Worm (Caenorhabditis elegans) whole organism, young adult: Measurements from ENCODE around the gene Y7A5A.10.

Experiments
- D2030.7 ChIP-seq: fragments of 200-800 bp; sonication (Bioruptor generic); IDR thresholded peaks from 2 replicates; pipeline ENCODE4 v1.3.6; 2022; ENCODE audit warnings: missing genetic modification reagents, missing genetic modification characterization, missing compliant biosample characterization
- F22D6.2 ChIP-seq: sonication (generic microtip); optimal IDR thresholded peaks from 2 replicates; lab custom pipeline; 2016; ENCODE audit warnings: mild to moderate bottlenecking, missing genetic modification characterization, missing compliant biosample characterization
- F33H1.4 ChIP-seq: fragments of 200-800 bp; sonication (Bioruptor generic); IDR thresholded peaks from 2 replicates; pipeline ENCODE4 v1.3.6; 2022; ENCODE audit warnings: missing genetic modification reagents, missing genetic modification characterization, missing compliant biosample characterization
- F39B2.1 ChIP-seq: fragments of 200-800 bp; sonication (Bioruptor generic); IDR thresholded peaks from 2 replicates; pipeline ENCODE4 v1.3.6; 2022; ENCODE audit warnings: missing genetic modification reagents, missing genetic modification characterization, missing compliant biosample characterization
- F49E8.2 ChIP-seq: sonication (generic microtip); optimal IDR thresholded peaks from 3 replicates; lab custom pipeline; 2017; ENCODE audit warnings: missing genetic modification characterization, mild to moderate bottlenecking, missing compliant biosample characterization, antibody characterized with exemption, moderate library complexity; ENCODE audit not compliant: insufficient read depth
- F55B11.4 ChIP-seq: sonication (generic microtip); optimal IDR thresholded peaks from 2 replicates; lab custom pipeline; 2016; ENCODE audit warnings: missing compliant biosample characterization, missing genetic modification characterization, borderline replicate concordance; ENCODE audit not compliant: insufficient read depth
- T26A5.8 ChIP-seq: sonication (generic microtip); optimal IDR thresholded peaks from 2 replicates; lab custom pipeline; 2016; ENCODE audit warnings: missing genetic modification characterization, missing compliant biosample characterization
- Y53G8AR.9 ChIP-seq: fragments of 200-800 bp; sonication (Bioruptor generic); conservative IDR thresholded peaks from 2 replicates; pipeline ENCODE4 v1.3.6; 2022; ENCODE audit warnings: missing genetic modification reagents, missing genetic modification characterization, missing compliant biosample characterization
- Y56A3A.18 ChIP-seq: fragments of 200-800 bp; sonication (Bioruptor generic); IDR thresholded peaks from 2 replicates; pipeline ENCODE4 v1.3.6; 2022; ENCODE audit warnings: missing genetic modification reagents, missing genetic modification characterization, missing compliant biosample characterization
- ZK185.1 ChIP-seq: sonication (generic microtip); optimal IDR thresholded peaks from 2 replicates; lab custom pipeline; 2016; ENCODE audit warnings: mild to moderate bottlenecking, missing genetic modification characterization, missing compliant biosample characterization; ENCODE audit not compliant: poor library complexity, severe bottlenecking
- aptf-2 ChIP-seq: fragments of 200-800 bp; sonication (Bioruptor generic); conservative IDR thresholded peaks from 2 replicates; pipeline ENCODE4 v1.3.6; 2022; ENCODE audit warnings: missing genetic modification reagents, missing genetic modification characterization, missing compliant biosample characterization
- athp-1 ChIP-seq: sonication (generic microtip); optimal IDR thresholded peaks from 2 replicates; lab custom pipeline; 2017; ENCODE audit warnings: mild to moderate bottlenecking, missing genetic modification characterization, missing compliant biosample characterization
- bed-1 ChIP-seq: fragments of 200-800 bp; sonication (Bioruptor generic); IDR thresholded peaks from 2 replicates; pipeline ENCODE4 v1.3.6; 2022; ENCODE audit warnings: missing genetic modification reagents, missing genetic modification characterization, missing compliant biosample characterization
- bed-2 ChIP-seq: fragments of 200-800 bp; sonication (Bioruptor generic); IDR thresholded peaks from 2 replicates; pipeline ENCODE4 v1.3.6; 2022; ENCODE audit warnings: missing genetic modification reagents, missing genetic modification characterization, missing compliant biosample characterization
- cebp-1 ChIP-seq, 2 experiments: fragments of 200-800 bp in 1 of 2; sonication (Bioruptor generic) in 1 of 2; sonication (generic microtip) in 1 of 2; IDR thresholded peaks in 1 of 2; optimal IDR thresholded peaks in 1 of 2; 2 replicates each; pipeline versions ENCODE4 v1.3.6 to Lab custom; 2017 to 2022; ENCODE audit warnings: missing compliant biosample characterization in 2 of 2, missing genetic modification characterization in 2 of 2, mild to moderate bottlenecking in 1 of 2, missing genetic modification reagents in 1 of 2, moderate library complexity in 1 of 2
- cebp-2 ChIP-seq: fragments of 200-800 bp; sonication (Bioruptor generic); IDR thresholded peaks from 2 replicates; pipeline ENCODE4 v1.3.6; 2022; ENCODE audit warnings: missing genetic modification characterization, missing compliant biosample characterization
- ceh-27 ChIP-seq: fragments of 200-800 bp; sonication (Bioruptor generic); optimal IDR thresholded peaks from 2 replicates; lab custom pipeline; 2018; ENCODE audit warnings: mild to moderate bottlenecking, missing genetic modification characterization, moderate library complexity, missing compliant biosample characterization
- ceh-91 ChIP-seq: fragments of 200-800 bp; sonication (Bioruptor generic); IDR thresholded peaks from 2 replicates; pipeline ENCODE4 v1.3.6; 2022; ENCODE audit warnings: missing genetic modification reagents, missing genetic modification characterization, missing compliant biosample characterization
- chd-7 ChIP-seq: sonication (generic microtip); optimal IDR thresholded peaks from 2 replicates; lab custom pipeline; 2016; ENCODE audit warnings: mild to moderate bottlenecking, missing genetic modification characterization, moderate library complexity, missing compliant biosample characterization
- dpl-1 ChIP-seq: fragments of 150-350 bp; optimal IDR thresholded peaks from 2 replicates; lab custom pipeline; 2014; ENCODE audit warnings: missing biosample characterization, missing genetic modification reagents, missing genetic modification characterization
- efl-1 ChIP-seq: fragments of 150-350 bp; optimal IDR thresholded peaks from 2 replicates; lab custom pipeline; 2014; ENCODE audit warnings: missing biosample characterization, missing genetic modification reagents, missing genetic modification characterization
- ets-4 ChIP-seq: fragments of 200-800 bp; sonication (Bioruptor generic); optimal IDR thresholded peaks from 2 replicates; lab custom pipeline; 2018; ENCODE audit warnings: mild to moderate bottlenecking, missing genetic modification characterization, missing compliant biosample characterization
- him-1 ChIP-seq: sonication (generic microtip); optimal IDR thresholded peaks from 2 replicates; lab custom pipeline; 2016; ENCODE audit warnings: missing genotype, missing genetic modification reagents, missing genetic modification characterization, missing compliant biosample characterization
- lag-1 ChIP-seq: fragments of 200-800 bp; sonication (Bioruptor generic); IDR thresholded peaks from 2 replicates; pipeline ENCODE4 v1.3.6; 2022; ENCODE audit warnings: missing genetic modification reagents, missing genetic modification characterization, missing compliant biosample characterization
- lin-26 ChIP-seq: fragments of 200-800 bp; sonication (Bioruptor generic); IDR thresholded peaks from 2 replicates; pipeline ENCODE4 v1.3.6; 2022; ENCODE audit warnings: missing genetic modification reagents, missing genetic modification characterization, missing compliant biosample characterization
- lin-35 ChIP-seq, 3 experiments: fragments of 150-350 bp in 2 of 3; sonication (generic microtip) in 1 of 3; optimal IDR thresholded peaks; 2 replicates each; lab custom pipeline; 2014 to 2018; ENCODE audit warnings: missing biosample characterization in 3 of 3, missing genetic modification characterization in 3 of 3, missing genetic modification reagents in 3 of 3
- lin-40 ChIP-seq: sonication (generic microtip); optimal IDR thresholded peaks from 2 replicates; lab custom pipeline; 2016; ENCODE audit warnings: missing genetic modification characterization, mild to moderate bottlenecking, missing compliant biosample characterization, missing genotype, missing genetic modification reagents
- lir-1 ChIP-seq: fragments of 200-800 bp; sonication (Bioruptor generic); conservative IDR thresholded peaks from 2 replicates; pipeline ENCODE4 v1.3.6; 2022; ENCODE audit warnings: missing genetic modification reagents, missing genetic modification characterization, missing compliant biosample characterization
- lsl-1 ChIP-seq: fragments of 200-800 bp; sonication (Bioruptor generic); optimal IDR thresholded peaks from 2 replicates; lab custom pipeline; 2018; ENCODE audit warnings: mild to moderate bottlenecking, missing genetic modification characterization, moderate library complexity, missing compliant biosample characterization
- madf-10 ChIP-seq: sonication (generic microtip); optimal IDR thresholded peaks from 2 replicates; lab custom pipeline; 2016; ENCODE audit warnings: mild to moderate bottlenecking, missing genetic modification characterization, missing compliant biosample characterization
- mxl-1 ChIP-seq: sonication (generic microtip); optimal IDR thresholded peaks from 2 replicates; lab custom pipeline; 2016; ENCODE audit warnings: missing genetic modification characterization, missing compliant biosample characterization
- nhr-80 ChIP-seq: sonication (generic microtip); optimal IDR thresholded peaks from 2 replicates; lab custom pipeline; 2016; ENCODE audit warnings: missing genetic modification characterization, missing compliant biosample characterization
- nhr-90 ChIP-seq: sonication (generic microtip); optimal IDR thresholded peaks from 2 replicates; lab custom pipeline; 2016; ENCODE audit warnings: missing genotype, mild to moderate bottlenecking, missing genetic modification characterization, missing compliant biosample characterization
- pbrm-1 ChIP-seq: fragments of 200-800 bp; sonication (Bioruptor generic); IDR thresholded peaks from 2 replicates; pipeline ENCODE4 v1.3.6; 2022; ENCODE audit warnings: missing genetic modification reagents, missing genetic modification characterization, missing compliant biosample characterization
- pha-4 ChIP-seq: fragments of 150-350 bp; sonication (generic microtip); optimal IDR thresholded peaks from 2 replicates; lab custom pipeline; 2014; ENCODE audit warnings: missing biosample characterization, missing genetic modification reagents, missing genetic modification characterization
- rec-8 ChIP-seq, 2 experiments: sonication (generic microtip); optimal IDR thresholded peaks; 2 replicates each; lab custom pipeline; 2016; ENCODE audit warnings: mild to moderate bottlenecking in 2 of 2, missing genetic modification characterization in 2 of 2, missing genetic modification reagents in 2 of 2, missing genotype in 2 of 2, missing biosample characterization in 1 of 2, missing compliant biosample characterization in 1 of 2, moderate library complexity in 1 of 2
- sdz-38 ChIP-seq: sonication (generic microtip); optimal IDR thresholded peaks from 2 replicates; lab custom pipeline; 2016; ENCODE audit warnings: missing genotype, missing genetic modification characterization, missing compliant biosample characterization
- snpc-4 ChIP-seq, 5 experiments: fragments of 150-350 bp in 1 of 5; sonication (generic microtip) in 4 of 5; optimal IDR thresholded peaks; 2 replicates each; lab custom pipeline; 2014 to 2018; ENCODE audit warnings: missing genetic modification characterization in 5 of 5, missing biosample characterization in 3 of 5, antibody characterized with exemption in 2 of 5, mild to moderate bottlenecking in 2 of 5, missing compliant biosample characterization in 2 of 5, missing genotype in 2 of 5, moderate library complexity in 2 of 5, missing genetic modification reagents in 1 of 5
- sptf-2 ChIP-seq: fragments of 200-800 bp; sonication (Bioruptor generic); optimal IDR thresholded peaks from 2 replicates; lab custom pipeline; 2018; ENCODE audit warnings: mild to moderate bottlenecking, missing genetic modification characterization, missing compliant biosample characterization
- unc-130 ChIP-seq: sonication (generic microtip); optimal IDR thresholded peaks from 2 replicates; lab custom pipeline; 2016; ENCODE audit warnings: missing genetic modification reagents, missing genetic modification characterization, missing compliant biosample characterization
- zfh-2 ChIP-seq: fragments of 200-800 bp; sonication (Bioruptor generic); conservative IDR thresholded peaks from 2 replicates; pipeline ENCODE4 v1.3.6; 2022; ENCODE audit warnings: missing genetic modification reagents, missing genetic modification characterization, missing compliant biosample characterization
- ztf-26 ChIP-seq: sonication (generic microtip); optimal IDR thresholded peaks from 2 replicates; lab custom pipeline; 2017; ENCODE audit warnings: missing genetic modification characterization, missing compliant biosample characterization
- ztf-3 ChIP-seq: fragments of 200-800 bp; sonication (Bioruptor generic); optimal IDR thresholded peaks from 2 replicates; lab custom pipeline; 2018; ENCODE audit warnings: mild to moderate bottlenecking, missing genetic modification characterization, missing compliant biosample characterization

Y7A5A.10 gene

ce11 chrX:15801827-15802226, 7.0 kb upstream of the Y7A5A.10 start:
- peak; percentile 64; the same call in 1 of the 2 replicates for TF ChIP-seq zfh-2 (GFP tag; lab: Robert Waterston, UW)
- TF ChIP-seq T26A5.8 (tag; lab: Kevin White, UChicago) = no peak
- TF ChIP-seq cebp-2 (GFP tag; lab: Robert Waterston, UW) = no peak
- no peak for TF ChIP-seq efl-1 (GFP tag; lab: Kevin White, UChicago)
- TF ChIP-seq bed-2 = no peak
- no peak for TF ChIP-seq mxl-1 (tag; lab: Kevin White, UChicago)
- TF ChIP-seq aptf-2 (GFP tag; lab: Robert Waterston, UW) = no peak
- no peak for TF ChIP-seq ceh-91 (GFP tag; lab: Robert Waterston, UW)
- no peak for TF ChIP-seq D2030.7
- TF ChIP-seq Y53G8AR.9 (GFP tag; lab: Robert Waterston, UW) = no peak
- no peak for TF ChIP-seq pbrm-1 (GFP tag; lab: Robert Waterston, UW)
- no peak for TF ChIP-seq ceh-27 (GFP tag; lab: Kevin White, UChicago)
- no peak for TF ChIP-seq him-1
- no peak for TF ChIP-seq snpc-4 (GFP tag; optimal IDR thresholded peaks at IDR 0.05; lab: Kevin White, UChicago)
- TF ChIP-seq snpc-4 (tag; optimal IDR thresholded peaks at IDR 0.05; lab: Kevin White, UChicago) = peak in 2 of 4 experiments; percentile 20 to 41
- TF ChIP-seq F49E8.2 (tag; lab: Kevin White, UChicago) = no peak
- no peak for TF ChIP-seq ztf-3 (GFP tag; lab: Kevin White, UChicago)

ce11 chrX:15799595-15799994, 4.7 kb upstream of the Y7A5A.10 start, which contains the start of gene Y7A5A.6:
Y7A5A.6 (minus strand) TSS chrX:15799695.
- TF ChIP-seq rec-8 (tag; optimal IDR thresholded peaks at IDR 0.05; lab: Kevin White, UChicago) = no peak
- TF ChIP-seq nhr-80 (tag; lab: Kevin White, UChicago) = peak; percentile 19

DNA sequence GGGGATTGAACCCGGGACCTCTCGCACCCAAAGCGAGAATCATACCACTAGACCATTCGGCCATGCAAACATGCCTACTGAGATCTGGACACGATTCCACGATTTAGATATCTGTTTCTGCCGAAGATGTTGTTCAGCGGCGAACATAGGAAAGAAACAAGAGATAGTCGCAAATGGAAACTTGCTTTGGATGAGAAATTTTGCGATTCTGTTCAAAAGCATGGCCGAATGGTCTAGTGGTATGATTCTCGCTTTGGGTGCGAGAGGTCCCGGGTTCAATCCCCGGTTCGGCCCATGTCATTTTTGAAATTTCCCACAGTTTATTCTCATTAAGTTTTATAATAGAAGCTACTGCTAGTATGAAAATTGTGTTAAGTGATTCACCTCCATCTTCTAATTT, 1.8 kb upstream of the Y7A5A.10 start:
- TF ChIP-seq ceh-91 (GFP tag; lab: Robert Waterston, UW) (no peak), sptf-2 (GFP tag; lab: Kevin White, UChicago) (no peak), him-1 (peak; percentile 4), D2030.7 (peak; percentile 49; the same call in 1 of the 2 replicates), pbrm-1 (GFP tag; lab: Robert Waterston, UW) (peak; percentile 40; the same call in 1 of the 2 replicates), madf-10 (no peak), sdz-38 (tag; lab: Kevin White, UChicago) (no peak), ZK185.1 (tag; lab: Kevin White, UChicago) (no peak), F22D6.2 (tag; lab: Kevin White, UChicago) (no peak), nhr-90 (tag; lab: Kevin White, UChicago) (no peak), lin-35 (GFP tag; optimal IDR thresholded peaks at IDR 0.05; lab: Kevin White, UChicago) (no peak), lag-1 (no peak), ztf-26 (tag; lab: Kevin White, UChicago) (peak; percentile 78), lin-26 (peak; percentile 70; the same call in 1 of the 2 replicates), dpl-1 (GFP tag; lab: Kevin White, UChicago) (no peak), lin-40 (tag; lab: Kevin White, UChicago) (no peak), lsl-1 (no peak), pha-4 (tag; lab: Kevin White, UChicago) (no peak), Y56A3A.18 (GFP tag; lab: Robert Waterston, UW) (no peak), ets-4 (no peak), lir-1 (GFP tag; lab: Robert Waterston, UW) (no peak), bed-1 (GFP tag; lab: Robert Waterston, UW) (no peak), F55B11.4 (no peak), zfh-2 (GFP tag; lab: Robert Waterston, UW) (no peak), F33H1.4 (GFP tag; lab: Robert Waterston, UW) (no peak), F39B2.1 (GFP tag; lab: Robert Waterston, UW) (no peak), cebp-1 (GFP tag; IDR thresholded peaks at IDR 0.05; lab: Robert Waterston, UW) (0 out of 2 replicates have a peak, but pooled peaks have one; percentile 27), cebp-1 (tag; optimal IDR thresholded peaks at IDR 0.05; lab: Kevin White, UChicago) (no peak), athp-1 (no peak), chd-7 (tag; lab: Kevin White, UChicago) (no peak), unc-130 (GFP tag; lab: Kevin White, UChicago) (no peak)
